Fruit fly (Drosophila melanogaster) whole organism, prepupa: Measurements from ENCODE around the gene CG15336.

Source experiments
- CG10669 ChIP-seq: fragments of 200-800 bp; sonication (Bioruptor generic); optimal IDR thresholded peaks from 3 replicates; lab custom pipeline; 2018; ENCODE audit warnings: missing biosample characterization, mild to moderate bottlenecking, missing genetic modification characterization, moderate library complexity
- fd59A ChIP-seq: fragments of 200-800 bp; sonication (Bioruptor generic); optimal IDR thresholded peaks from 2 replicates; lab custom pipeline; 2017; ENCODE audit warnings: missing biosample characterization, mild to moderate bottlenecking, missing genetic modification characterization, missing genetic modification reagents
- ss ChIP-seq, 2 experiments: fragments of 200-800 bp; sonication (Bioruptor generic); optimal IDR thresholded peaks; 2 replicates in 1 of 2; 3 replicates in 1 of 2; lab custom pipeline; 2017 to 2018; ENCODE audit warnings: mild to moderate bottlenecking in 2 of 2, missing biosample characterization in 2 of 2, missing genetic modification characterization in 2 of 2, moderate library complexity in 1 of 2

DNA sequence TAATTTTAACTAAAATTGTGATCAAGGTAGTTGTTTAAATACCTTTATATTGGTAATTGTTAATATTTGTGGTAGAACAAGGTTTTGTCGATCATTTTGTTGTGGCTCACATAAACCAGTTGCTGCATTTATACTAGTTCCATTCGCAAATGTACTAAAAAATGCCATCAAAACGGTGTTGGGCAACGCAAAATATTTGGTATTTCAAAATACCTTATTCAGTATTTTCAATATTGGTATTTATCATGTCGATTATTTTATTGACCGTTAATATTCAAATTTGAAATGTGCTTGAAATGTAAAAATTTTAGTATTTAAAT lies 29.2 kb downstream of the CG15336 start, which contains the start of gene slpr:
- TF ChIP-seq ss (GFP tag; optimal IDR thresholded peaks at IDR 0.05; lab: Kevin White, UChicago) (no peak), fd59A (GFP tag; lab: Kevin White, UChicago) (no peak), CG10669 (GFP tag; lab: Kevin White, UChicago) (no peak)
